Fruit fly (Drosophila melanogaster) whole organism, embryonic: ENCODE results near the gene eIF3d1.

ENCODE experiments used
- Awh ChIP-seq: fragments of 200-800 bp; sonication (Bioruptor generic); IDR thresholded peaks from 2 replicates; pipeline ENCODE4, ENCODE4 v1.3.6; 2022; ENCODE audit warnings: missing biosample characterization, missing genetic modification characterization
- CG13894 ChIP-seq: fragments of 200-800 bp; sonication (Bioruptor generic); optimal IDR thresholded peaks from 3 replicates; lab custom pipeline; 2018; ENCODE audit warnings: missing biosample characterization, mild to moderate bottlenecking, missing genetic modification characterization, moderate library complexity
- CG14014 ChIP-seq: fragments of 200-800 bp; sonication (Bioruptor generic); IDR thresholded peaks from 2 replicates; pipeline ENCODE4 v1.3.6; 2022; ENCODE audit warnings: missing biosample characterization, missing genetic modification characterization
- CG14710 ChIP-seq: fragments of 200-800 bp; sonication (Bioruptor generic); optimal IDR thresholded peaks from 3 replicates; lab custom pipeline; 2019; ENCODE audit warnings: missing biosample characterization, mild to moderate bottlenecking, missing genetic modification characterization, moderate library complexity
- CG17385 ChIP-seq: fragments of 200-800 bp; sonication (Bioruptor generic); optimal IDR thresholded peaks from 3 replicates; lab custom pipeline; 2018; ENCODE audit warnings: missing biosample characterization, mild to moderate bottlenecking, missing genetic modification characterization
- CG17829 ChIP-seq: fragments of 200-800 bp; optimal IDR thresholded peaks from 2 replicates; lab custom pipeline; 2019; ENCODE audit warnings: missing biosample characterization, mild to moderate bottlenecking, missing genetic modification characterization, moderate library complexity
- CG18262 ChIP-seq: fragments of 200-800 bp; optimal IDR thresholded peaks from 3 replicates; lab custom pipeline; 2019; ENCODE audit warnings: missing biosample characterization, mild to moderate bottlenecking, missing genetic modification characterization, moderate library complexity
- CG2199 ChIP-seq: fragments of 200-800 bp; sonication (Bioruptor generic); IDR thresholded peaks from 3 replicates; pipeline ENCODE4 v1.3.6; 2022; ENCODE audit warnings: missing biosample characterization, missing genetic modification characterization
- CG30431 ChIP-seq: fragments of 200-800 bp; sonication (Bioruptor generic); optimal IDR thresholded peaks from 2 replicates; lab custom pipeline; 2017; ENCODE audit warnings: missing biosample characterization, missing genetic modification characterization
- CG33213 ChIP-seq: fragments of 200-800 bp; sonication (Bioruptor generic); optimal IDR thresholded peaks from 3 replicates; lab custom pipeline; 2016; ENCODE audit warnings: missing biosample characterization, missing genetic modification characterization
- CG3407 ChIP-seq: fragments of 200-800 bp; sonication (Bioruptor generic); optimal IDR thresholded peaks from 2 replicates; lab custom pipeline; 2018; ENCODE audit warnings: missing biosample characterization, mild to moderate bottlenecking, missing genetic modification characterization
- CG5180 ChIP-seq: fragments of 200-800 bp; sonication (Bioruptor generic); optimal IDR thresholded peaks from 3 replicates; lab custom pipeline; 2017; ENCODE audit warnings: missing biosample characterization, missing genetic modification characterization, mild to moderate bottlenecking, moderate library complexity, missing genetic modification reagents
- CG6813 ChIP-seq: fragments of 200-800 bp; sonication (Bioruptor generic); optimal IDR thresholded peaks from 2 replicates; lab custom pipeline; 2017; ENCODE audit warnings: missing biosample characterization, missing genetic modification characterization, mild to moderate bottlenecking, moderate library complexity, missing genetic modification reagents
- CG7357 ChIP-seq: fragments of 200-800 bp; sonication (Bioruptor generic); IDR thresholded peaks from 3 replicates; pipeline ENCODE4 v1.3.6; 2022; ENCODE audit warnings: missing biosample characterization, missing genetic modification characterization
- CG8944 ChIP-seq: fragments of 200-800 bp; sonication (Bioruptor generic); optimal IDR thresholded peaks from 3 replicates; lab custom pipeline; 2016; ENCODE audit warnings: missing biosample characterization, missing genetic modification characterization
- CG9437 ChIP-seq: fragments of 200-800 bp; sonication (Bioruptor generic); optimal IDR thresholded peaks from 2 replicates; lab custom pipeline; 2018; ENCODE audit warnings: missing biosample characterization, mild to moderate bottlenecking, missing genetic modification characterization
- Dad ChIP-seq: fragments of 200-800 bp; sonication (Bioruptor generic); optimal IDR thresholded peaks from 3 replicates; lab custom pipeline; 2016; ENCODE audit warnings: missing biosample characterization, missing genetic modification characterization
- Deaf1 ChIP-seq: fragments of 200-800 bp; optimal IDR thresholded peaks from 3 replicates; lab custom pipeline; 2019; ENCODE audit warnings: missing biosample characterization, mild to moderate bottlenecking, missing genetic modification characterization, moderate library complexity
- Dip2 ChIP-seq: fragments of 200-800 bp; sonication (Bioruptor generic); IDR thresholded peaks from 2 replicates; pipeline ENCODE4 v1.3.6; 2022; ENCODE audit warnings: missing biosample characterization, missing genetic modification characterization
- Dll ChIP-seq: fragments of 200-800 bp; sonication (Bioruptor generic); IDR thresholded peaks from 4 replicates; pipeline ENCODE4 v1.3.6; 2022; ENCODE audit warnings: missing biosample characterization, missing genetic modification characterization; ENCODE audit not compliant: partially characterized antibody
- HmgZ ChIP-seq: fragments of 200-800 bp; sonication (Bioruptor generic); optimal IDR thresholded peaks from 2 replicates; lab custom pipeline; 2018; ENCODE audit warnings: missing biosample characterization, mild to moderate bottlenecking, missing genetic modification characterization
- Kr ChIP-seq: fragments of 200-800 bp; sonication (Bioruptor generic); optimal IDR thresholded peaks from 2 replicates; lab custom pipeline; 2017; ENCODE audit warnings: missing biosample characterization, mild to moderate bottlenecking, missing genetic modification characterization
- Max ChIP-seq: fragments of 200-800 bp; sonication (Bioruptor generic); optimal IDR thresholded peaks from 2 replicates; lab custom pipeline; 2016; ENCODE audit warnings: missing biosample characterization, mild to moderate bottlenecking, missing genetic modification characterization
- Nf-YB ChIP-seq: fragments of 200-800 bp; sonication (Bioruptor generic); optimal IDR thresholded peaks from 3 replicates; lab custom pipeline; 2019; ENCODE audit warnings: missing biosample characterization, mild to moderate bottlenecking, missing genetic modification characterization, moderate library complexity
- Ptx1 ChIP-seq: fragments of 200-800 bp; sonication (Bioruptor generic); IDR thresholded peaks from 2 replicates; pipeline ENCODE4 v1.3.6; 2022; ENCODE audit warnings: missing biosample characterization, missing genetic modification characterization
- Ravus ChIP-seq: fragments of 200-800 bp; sonication (Bioruptor generic); IDR thresholded peaks from 2 replicates; pipeline ENCODE4 v1.3.6; 2022; ENCODE audit warnings: missing biosample characterization, missing genetic modification characterization
- ap ChIP-seq: fragments of 200-800 bp; sonication (Bioruptor generic); IDR thresholded peaks from 2 replicates; pipeline ENCODE4 v1.3.6; 2022; ENCODE audit warnings: missing biosample characterization, missing genetic modification characterization
- bbx ChIP-seq: fragments of 200-800 bp; sonication (Bioruptor generic); IDR thresholded peaks from 2 replicates; pipeline ENCODE4 v1.3.6; 2022; ENCODE audit warnings: missing biosample characterization, missing genetic modification characterization; ENCODE audit not compliant: partially characterized antibody
- btn ChIP-seq: fragments of 200-800 bp; sonication (Bioruptor generic); optimal IDR thresholded peaks from 2 replicates; lab custom pipeline; 2016; ENCODE audit warnings: missing biosample characterization, missing genetic modification characterization
- chinmo ChIP-seq: fragments of 200-800 bp; sonication (Bioruptor generic); IDR thresholded peaks from 4 replicates; pipeline ENCODE4 v1.3.6; 2022; ENCODE audit warnings: missing biosample characterization, missing genetic modification characterization; ENCODE audit not compliant: partially characterized antibody
- chm ChIP-seq: fragments of 200-800 bp; sonication (Bioruptor generic); IDR thresholded peaks from 2 replicates; pipeline ENCODE4 v1.3.6; 2022; ENCODE audit warnings: missing biosample characterization, missing genetic modification characterization
- chn ChIP-seq: fragments of 200-800 bp; sonication (Bioruptor generic); optimal IDR thresholded peaks from 2 replicates; lab custom pipeline; 2016; ENCODE audit warnings: missing biosample characterization, missing genetic modification characterization
- dan ChIP-seq: fragments of 200-800 bp; sonication (Bioruptor generic); IDR thresholded peaks from 2 replicates; pipeline ENCODE4 v1.3.6; 2022; ENCODE audit warnings: missing biosample characterization, missing genetic modification characterization
- danr ChIP-seq: fragments of 200-800 bp; sonication (Bioruptor generic); IDR thresholded peaks from 2 replicates; pipeline ENCODE4 v1.3.6; 2022; ENCODE audit warnings: missing biosample characterization, missing genetic modification characterization
- dm ChIP-seq: fragments of 200-800 bp; sonication (Bioruptor generic); optimal IDR thresholded peaks from 3 replicates; lab custom pipeline; 2016; ENCODE audit warnings: missing biosample characterization, missing genetic modification characterization
- gce ChIP-seq: fragments of 200-800 bp; sonication (Bioruptor generic); IDR thresholded peaks from 3 replicates; pipeline ENCODE4 v1.3.6; 2022; ENCODE audit warnings: missing biosample characterization, missing genetic modification characterization
- gsb-n ChIP-seq: fragments of 200-800 bp; sonication (Bioruptor generic); optimal IDR thresholded peaks from 3 replicates; lab custom pipeline; 2018; ENCODE audit warnings: missing biosample characterization, mild to moderate bottlenecking, missing genetic modification characterization
- gt ChIP-seq: fragments of 200-800 bp; sonication (Bioruptor generic); IDR thresholded peaks from 2 replicates; pipeline ENCODE4 v1.3.6; 2022; ENCODE audit warnings: missing biosample characterization, missing genetic modification characterization
- hkb ChIP-seq, 2 experiments: fragments of 200-800 bp in 1 of 2; fragments of >200 bp in 1 of 2; sonication (Bioruptor generic) in 1 of 2; IDR thresholded peaks in 1 of 2; optimal IDR thresholded peaks in 1 of 2; 2 replicates each; pipeline versions ENCODE4 v1.3.6 to Lab custom; 2017 to 2022; ENCODE audit warnings: missing biosample characterization in 1 of 2, missing genetic modification characterization in 1 of 2
- inv ChIP-seq: fragments of 200-800 bp; sonication (Bioruptor generic); IDR thresholded peaks from 2 replicates; pipeline ENCODE4 v1.3.6; 2022; ENCODE audit warnings: missing biosample characterization, missing genetic modification characterization; ENCODE audit not compliant: partially characterized antibody
- lab ChIP-seq: fragments of 200-800 bp; sonication (Bioruptor generic); optimal IDR thresholded peaks from 3 replicates; lab custom pipeline; 2017; ENCODE audit warnings: missing biosample characterization, missing genetic modification characterization, mild to moderate bottlenecking, moderate library complexity, missing genetic modification reagents
- pfk ChIP-seq: fragments of 200-800 bp; sonication (Bioruptor generic); optimal IDR thresholded peaks from 2 replicates; lab custom pipeline; 2018; ENCODE audit warnings: missing biosample characterization, mild to moderate bottlenecking, missing genetic modification characterization, moderate library complexity
- sisA ChIP-seq: fragments of 200-800 bp; sonication (Bioruptor generic); IDR thresholded peaks from 2 replicates; pipeline ENCODE4 v1.3.6; 2022; ENCODE audit warnings: missing biosample characterization, missing genetic modification characterization
- slbo ChIP-seq: fragments of 200-800 bp; sonication (Bioruptor generic); IDR thresholded peaks from 2 replicates; pipeline ENCODE4 v1.3.6; 2022; ENCODE audit warnings: missing biosample characterization, missing genetic modification characterization
- slp2 ChIP-seq: fragments of 200-800 bp; sonication (Bioruptor generic); optimal IDR thresholded peaks from 2 replicates; lab custom pipeline; 2016; ENCODE audit warnings: missing biosample characterization, missing genetic modification characterization
- tap ChIP-seq: fragments of 200-800 bp; optimal IDR thresholded peaks from 3 replicates; lab custom pipeline; 2019; ENCODE audit warnings: missing biosample characterization, mild to moderate bottlenecking, missing genetic modification characterization, moderate library complexity
- unc-4 ChIP-seq: fragments of 200-800 bp; sonication (Bioruptor generic); IDR thresholded peaks from 2 replicates; pipeline ENCODE4 v1.3.6; 2022; ENCODE audit warnings: missing biosample characterization, missing genetic modification characterization; ENCODE audit not compliant: partially characterized antibody
- usp ChIP-seq: fragments of >200 bp; optimal IDR thresholded peaks from 2 replicates; lab custom pipeline; 2017; ENCODE audit warnings: missing biosample characterization, missing genetic modification characterization
- zfh1 ChIP-seq: fragments of 200-800 bp; sonication (Bioruptor generic); IDR thresholded peaks from 3 replicates; pipeline ENCODE4 v1.3.6; 2022; ENCODE audit warnings: missing biosample characterization, missing genetic modification characterization

The eIF3d1 gene

dm6 chr3R:23729632-23730471 lies 50.0 kb downstream of the eIF3d1 start (continued):
- TF ChIP-seq CG2199 (GFP tag; lab: Robert Waterston, UW) (peak; percentile 36; the same call in 1 of the 3 replicates), lab (GFP tag; lab: Kevin White, UChicago) (no peak), slp2 (GFP tag; lab: Kevin White, UChicago) (no peak), Kr (no peak), ap (GFP tag; lab: Robert Waterston, UW) (no peak), inv (peak; percentile 45), Ravus (GFP tag; lab: Robert Waterston, UW) (no peak), CG7357 (GFP tag; lab: Robert Waterston, UW) (no peak), usp (GFP tag; lab: Kevin White, UChicago) (no peak), hkb (optimal IDR thresholded peaks at IDR 0.05; lab: Kevin White, UChicago) (no peak), hkb (GFP tag; IDR thresholded peaks at IDR 0.05; lab: Robert Waterston, UW) (no peak; the same call in 1 of the 2 replicates), btn (GFP tag; lab: Kevin White, UChicago) (no peak), CG18262 (tag; lab: Kevin White, UChicago) (no peak), CG14710 (tag; lab: Kevin White, UChicago) (peak; percentile 21), Dip2 (GFP tag; lab: Robert Waterston, UW) (no peak), CG3407 (GFP tag; lab: Kevin White, UChicago) (no peak), CG9437 (GFP tag; lab: Kevin White, UChicago) (no peak), chn (GFP tag; lab: Kevin White, UChicago) (peak; percentile 88), danr (GFP tag; lab: Robert Waterston, UW) (no peak), chinmo (GFP tag; lab: Robert Waterston, UW) (peak; percentile 99), gt (GFP tag; lab: Robert Waterston, UW) (no peak), CG8944 (GFP tag; lab: Kevin White, UChicago) (no peak), Ptx1 (GFP tag; lab: Robert Waterston, UW) (no peak), CG17385 (no peak), Dad (GFP tag; lab: Kevin White, UChicago) (no peak), chm (GFP tag; lab: Robert Waterston, UW) (peak; percentile 79), dan (GFP tag; lab: Robert Waterston, UW) (no peak), Dll (GFP tag; lab: Robert Waterston, UW) (0 out of 4 replicates have a peak, but pooled peaks have one; percentile 33), gsb-n (no peak), unc-4 (GFP tag; lab: Robert Waterston, UW) (0 out of 2 replicates have a peak, but pooled peaks have one; percentile 41), gce (GFP tag; lab: Robert Waterston, UW) (peak; percentile 40; the same call in 1 of the 3 replicates), HmgZ (peak; percentile 36), slbo (GFP tag; lab: Robert Waterston, UW) (no peak), zfh1 (GFP tag; lab: Robert Waterston, UW) (no peak), CG5180 (GFP tag; lab: Kevin White, UChicago) (peak; percentile 42), CG14014 (GFP tag; lab: Robert Waterston, UW) (no peak), dm (GFP tag; lab: Kevin White, UChicago) (no peak), CG30431 (no peak), Max (GFP tag; lab: Kevin White, UChicago) (no peak), CG6813 (GFP tag; lab: Kevin White, UChicago) (no peak), CG17829 (tag; lab: Kevin White, UChicago) (peak; percentile 9), sisA (GFP tag; lab: Robert Waterston, UW) (no peak), Deaf1 (peak; percentile 43), Awh (GFP tag; lab: Robert Waterston, UW) (no peak), tap (tag; lab: Kevin White, UChicago) (no peak), CG33213 (GFP tag; lab: Kevin White, UChicago) (no peak), pfk (GFP tag; lab: Kevin White, UChicago) (peak; percentile 12), CG13894 (peak; percentile 94), Nf-YB (GFP tag; lab: Kevin White, UChicago) (no peak), bbx (GFP tag; lab: Robert Waterston, UW) (peak; percentile 78)
